Worm (Caenorhabditis elegans): ENCODE results near the gene clec-76.

DNA sequence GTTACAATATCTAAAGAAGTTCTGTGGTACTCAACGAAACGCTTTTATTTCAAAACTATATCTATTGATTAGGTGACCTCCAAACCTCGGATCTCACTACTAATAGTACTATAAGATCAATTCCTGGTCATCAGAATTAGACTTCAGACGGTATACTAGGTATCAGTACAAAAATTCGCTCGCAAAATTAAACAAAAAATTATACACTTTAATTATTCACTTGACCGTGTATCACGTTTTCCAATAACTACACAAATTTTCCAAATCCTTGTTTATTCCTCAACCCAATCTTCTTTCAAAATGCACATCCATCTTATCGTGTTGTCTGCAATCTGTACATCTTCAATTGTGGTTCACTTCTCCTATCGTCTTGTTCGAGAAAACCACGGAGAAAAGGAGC is 46.9 kb upstream of the clec-76 start, which contains the start of gene F56D6.23:
- no peak for TF ChIP-seq unc-42 (tag; optimal IDR thresholded peaks at IDR 0.05)
- no peak for TF ChIP-seq ttx-3 (tag; optimal IDR thresholded peaks at IDR 0.05)
- TF ChIP-seq sox-4 (tag; optimal IDR thresholded peaks at IDR 0.05) = no peak
- TF ChIP-seq ceh-18 (tag; optimal IDR thresholded peaks at IDR 0.05) = no peak
- TF ChIP-seq syd-9 (tag; optimal IDR thresholded peaks at IDR 0.05) = no peak
- TF ChIP-seq C08G9.2 (tag; optimal IDR thresholded peaks at IDR 0.05) = no peak
- TF ChIP-seq dmd-4 (tag; optimal IDR thresholded peaks at IDR 0.05; ENCODE audit: borderline replicate concordance) = no peak
- TF ChIP-seq odd-2 (tag; optimal IDR thresholded peaks at IDR 0.05) = no peak
- TF ChIP-seq lin-11 (tag; optimal IDR thresholded peaks at IDR 0.05) = no peak
- no peak for TF ChIP-seq ama-1 (optimal IDR thresholded peaks at IDR 0.05)
